Worm (Caenorhabditis elegans): ENCODE data around the gene vha-20.

vha-20 gene

ce11 chrX:14169569-14170031, 5.3 kb upstream of the vha-20 start, which contains the start of gene sym-4:
Gene sym-4, minus strand, starts transcription at chrX:14169619.
- no peak for TF ChIP-seq pag-3 (tag; optimal IDR thresholded peaks at IDR 0.05; ENCODE audit: borderline replicate concordance)
- TF ChIP-seq hlh-30 (tag; optimal IDR thresholded peaks at IDR 0.05; ENCODE audit: insufficient read depth) = peak; percentile 75
- no peak for TF ChIP-seq mec-3 (tag; optimal IDR thresholded peaks at IDR 0.05; ENCODE audit: borderline replicate concordance)
- peak; percentile 87 for TF ChIP-seq ceh-18 (tag; optimal IDR thresholded peaks at IDR 0.05)
- TF ChIP-seq ceh-19 (GFP tag; optimal IDR thresholded peaks at IDR 0.05) = no peak
- no peak for TF ChIP-seq sox-4 (tag; optimal IDR thresholded peaks at IDR 0.05)
- no peak for TF ChIP-seq gmeb-2 (tag; optimal IDR thresholded peaks at IDR 0.05)
- no peak for TF ChIP-seq pax-1 (tag; optimal IDR thresholded peaks at IDR 0.05)
- TF ChIP-seq tbx-7 (tag; optimal IDR thresholded peaks at IDR 0.05) = no peak
- peak; percentile 79 for TF ChIP-seq sdc-2 (tag; optimal IDR thresholded peaks at IDR 0.05)
- peak; percentile 35 for TF ChIP-seq ceh-6 (GFP tag; optimal IDR thresholded peaks at IDR 0.05)
- no peak for TF ChIP-seq nhr-232 (tag; optimal IDR thresholded peaks at IDR 0.05)
- no peak for TF ChIP-seq ceh-22 (tag; optimal IDR thresholded peaks at IDR 0.05)
- peak; percentile 57 for TF ChIP-seq ets-4 (tag; optimal IDR thresholded peaks at IDR 0.05)
- TF ChIP-seq sox-2 (GFP tag; IDR thresholded peaks at IDR 0.05) = no peak
- TF ChIP-seq Y22D7AL.16 (tag; optimal IDR thresholded peaks at IDR 0.05) = no peak
- TF ChIP-seq che-1 (tag; optimal IDR thresholded peaks at IDR 0.05) = no peak
- no peak for TF ChIP-seq eyg-1 (tag; optimal IDR thresholded peaks at IDR 0.05)
- TF ChIP-seq unc-42 (tag; optimal IDR thresholded peaks at IDR 0.05) = peak; percentile 83
- TF ChIP-seq C38D4.7 (GFP tag; optimal IDR thresholded peaks at IDR 0.05) = no peak
- TF ChIP-seq ttx-3 (tag; optimal IDR thresholded peaks at IDR 0.05) = no peak
- TF ChIP-seq lin-11 (tag; optimal IDR thresholded peaks at IDR 0.05) = no peak
- TF ChIP-seq pha-4 (tag; optimal IDR thresholded peaks at IDR 0.05) = no peak
- TF ChIP-seq ztf-16 (tag; optimal IDR thresholded peaks at IDR 0.05) = no peak
- TF ChIP-seq pqm-1 (tag; optimal IDR thresholded peaks at IDR 0.05) = peak; percentile 38
- no peak for TF ChIP-seq ceh-9 (tag; optimal IDR thresholded peaks at IDR 0.05)
- TF ChIP-seq K02D7.2 (tag; optimal IDR thresholded peaks at IDR 0.05) = no peak
- TF ChIP-seq ceh-48 (tag; optimal IDR thresholded peaks at IDR 0.05) = peak; percentile 34
- TF ChIP-seq K09A11.1 (tag; optimal IDR thresholded peaks at IDR 0.05; ENCODE audit: insufficient read depth) = peak; percentile 53
- TF ChIP-seq nhr-11 (tag; optimal IDR thresholded peaks at IDR 0.05) = no peak
- TF ChIP-seq pat-9 (tag; optimal IDR thresholded peaks at IDR 0.05) = no peak
- TF ChIP-seq F13H6.1 (tag; optimal IDR thresholded peaks at IDR 0.05) = no peak
- TF ChIP-seq elt-2 (tag; optimal IDR thresholded peaks at IDR 0.05) = peak; percentile 72
- no peak for TF ChIP-seq hlh-13 (GFP tag; optimal IDR thresholded peaks at IDR 0.05)
- no peak for TF ChIP-seq ahr-1 (tag; optimal IDR thresholded peaks at IDR 0.05)
- peak; percentile 42 for TF ChIP-seq rnt-1 (tag; optimal IDR thresholded peaks at IDR 0.05)
- TF ChIP-seq ceh-31 (tag; optimal IDR thresholded peaks at IDR 0.05) = peak; percentile 77
- TF ChIP-seq ceh-30 (tag; optimal IDR thresholded peaks at IDR 0.05) = peak; percentile 44
- no peak for TF ChIP-seq ama-1 (optimal IDR thresholded peaks at IDR 0.05)
- TF ChIP-seq lim-6 (tag; optimal IDR thresholded peaks at IDR 0.05) = no peak
- no peak for TF ChIP-seq dmd-4 (tag; optimal IDR thresholded peaks at IDR 0.05; ENCODE audit: borderline replicate concordance)
- TF ChIP-seq odd-2 (tag; optimal IDR thresholded peaks at IDR 0.05) = no peak
- TF ChIP-seq unc-3 (GFP tag; conservative IDR thresholded peaks at IDR 0.05) = no peak
- TF ChIP-seq unc-3 (tag; optimal IDR thresholded peaks at IDR 0.05) = no peak
- TF ChIP-seq T23F11.4 (GFP tag; optimal IDR thresholded peaks at IDR 0.05) = no peak
- peak; percentile 7 for TF ChIP-seq syd-9 (tag; optimal IDR thresholded peaks at IDR 0.05)
- no peak for TF ChIP-seq fax-1 (tag; optimal IDR thresholded peaks at IDR 0.05)
- no peak for TF ChIP-seq elt-4 (tag; optimal IDR thresholded peaks at IDR 0.05)
- TF ChIP-seq hlh-15 (tag; optimal IDR thresholded peaks at IDR 0.05) = no peak
- no peak for TF ChIP-seq pha-2 (tag; optimal IDR thresholded peaks at IDR 0.05)
- TF ChIP-seq zip-5 (tag; optimal IDR thresholded peaks at IDR 0.05) = no peak
- peak; percentile 22 for TF ChIP-seq unc-55 (GFP tag; optimal IDR thresholded peaks at IDR 0.05)
- peak; percentile 68 for TF ChIP-seq ceh-34 (tag; optimal IDR thresholded peaks at IDR 0.05)
- no peak for TF ChIP-seq fkh-6 (tag; optimal IDR thresholded peaks at IDR 0.05)

Data from whole organism, late embryonic.